Worm (Caenorhabditis elegans) whole organism, young adult: ENCODE data around the gene F19F10.1.

Experiments used
- Y53G8AR.9 ChIP-seq: fragments of 200-800 bp; sonication (Bioruptor generic); conservative IDR thresholded peaks from 2 replicates; pipeline ENCODE4 v1.3.6; 2022; ENCODE audit warnings: missing genetic modification reagents, missing genetic modification characterization, missing compliant biosample characterization
- atf-7 ChIP-seq: sonication (generic microtip); optimal IDR thresholded peaks from 2 replicates; lab custom pipeline; 2017; ENCODE audit warnings: mild to moderate bottlenecking, missing genetic modification characterization, missing compliant biosample characterization
- cebp-1 ChIP-seq, 2 experiments: fragments of 200-800 bp in 1 of 2; sonication (Bioruptor generic) in 1 of 2; sonication (generic microtip) in 1 of 2; IDR thresholded peaks in 1 of 2; optimal IDR thresholded peaks in 1 of 2; 2 replicates each; pipeline versions ENCODE4 v1.3.6 to Lab custom; 2017 to 2022; ENCODE audit warnings: missing compliant biosample characterization in 2 of 2, missing genetic modification characterization in 2 of 2, mild to moderate bottlenecking in 1 of 2, missing genetic modification reagents in 1 of 2, moderate library complexity in 1 of 2
- ceh-100 ChIP-seq: fragments of 200-800 bp; sonication (Bioruptor generic); IDR thresholded peaks from 2 replicates; pipeline ENCODE4 v1.3.6; 2022; ENCODE audit warnings: missing genetic modification reagents, missing genetic modification characterization, missing compliant biosample characterization
- nhr-80 ChIP-seq: sonication (generic microtip); optimal IDR thresholded peaks from 2 replicates; lab custom pipeline; 2016; ENCODE audit warnings: missing genetic modification characterization, missing compliant biosample characterization
- sdz-38 ChIP-seq: sonication (generic microtip); optimal IDR thresholded peaks from 2 replicates; lab custom pipeline; 2016; ENCODE audit warnings: missing genotype, missing genetic modification characterization, missing compliant biosample characterization
- unc-130 ChIP-seq: sonication (generic microtip); optimal IDR thresholded peaks from 2 replicates; lab custom pipeline; 2016; ENCODE audit warnings: missing genetic modification reagents, missing genetic modification characterization, missing compliant biosample characterization
- zim-3 ChIP-seq: sonication (generic microtip); optimal IDR thresholded peaks from 2 replicates; lab custom pipeline; 2017; ENCODE audit warnings: mild to moderate bottlenecking, missing genetic modification characterization, moderate library complexity, missing compliant biosample characterization

The F19F10.1 gene

ce11 chrV:7609698-7610420 is 46.8 kb downstream of the F19F10.1 start, which contains the start of the genes folt-3 and clec-214:
TSS of gene folt-3 (minus strand) at chrV:7609748.
TSS of gene clec-214 (plus strand) at chrV:7610370.
- TF ChIP-seq unc-130 (GFP tag; lab: Kevin White, UChicago) (no peak), zim-3 (tag; lab: Kevin White, UChicago) (no peak), nhr-80 (peak; percentile 25), sdz-38 (tag; lab: Kevin White, UChicago) (no peak), atf-7 (no peak), Y53G8AR.9 (GFP tag; lab: Robert Waterston, UW) (no peak), cebp-1 (GFP tag; IDR thresholded peaks at IDR 0.05; lab: Robert Waterston, UW) (no peak), cebp-1 (tag; optimal IDR thresholded peaks at IDR 0.05; lab: Kevin White, UChicago) (no peak)

ce11 chrV:7612044-7612443 is 49.0 kb downstream of the F19F10.1 start, which contains the start of gene clec-215:
TSS of gene clec-215 (plus strand) at chrV:7612344.
- no peak for TF ChIP-seq ceh-100 (GFP tag; lab: Robert Waterston, UW)
